Fruit fly (Drosophila melanogaster): Measurements from ENCODE around the gene Tspo.

- TF ChIP-seq EcR (GFP tag; optimal IDR thresholded peaks at IDR 0.05), result no peak
- no peak for TF ChIP-seq CG8478 (optimal IDR thresholded peaks at IDR 0.05)
- TF ChIP-seq Dll (optimal IDR thresholded peaks at IDR 0.05), result no peak
- TF ChIP-seq psq (optimal IDR thresholded peaks at IDR 0.05), result no peak
- TF ChIP-seq usp (GFP tag; optimal IDR thresholded peaks at IDR 0.05), result no peak
Observed at dm6 chr2L:559311-559710, at the start of gene Tspo.

Measured in whole organism.